Fruit fly (Drosophila melanogaster) whole organism, embryonic: ENCODE data around the gene CG14647.

Experiments used
- Atf-2 ChIP-seq: fragments of 200-800 bp; sonication (Bioruptor generic); optimal IDR thresholded peaks from 2 replicates; lab custom pipeline; 2016; ENCODE audit warnings: missing biosample characterization, missing genetic modification characterization
- CG10431 ChIP-seq: fragments of 200-800 bp; sonication (Bioruptor generic); optimal IDR thresholded peaks from 3 replicates; lab custom pipeline; 2018; ENCODE audit warnings: missing biosample characterization, mild to moderate bottlenecking, missing genetic modification characterization
- CG12744 ChIP-seq: fragments of 200-800 bp; sonication (Bioruptor generic); optimal IDR thresholded peaks from 2 replicates; lab custom pipeline; 2016; ENCODE audit warnings: missing biosample characterization, missing genetic modification characterization
- CG13894 ChIP-seq: fragments of 200-800 bp; sonication (Bioruptor generic); optimal IDR thresholded peaks from 3 replicates; lab custom pipeline; 2018; ENCODE audit warnings: missing biosample characterization, mild to moderate bottlenecking, missing genetic modification characterization, moderate library complexity
- CG15073 ChIP-seq: fragments of 200-800 bp; sonication (Bioruptor generic); optimal IDR thresholded peaks from 2 replicates; lab custom pipeline; 2016; ENCODE audit warnings: missing biosample characterization, missing genetic modification characterization
- CG1603 ChIP-seq: fragments of 200-800 bp; sonication (Bioruptor generic); optimal IDR thresholded peaks from 2 replicates; lab custom pipeline; 2019; ENCODE audit warnings: missing biosample characterization, mild to moderate bottlenecking, missing genetic modification characterization, moderate library complexity
- CG17612 ChIP-seq: fragments of 200-800 bp; sonication (Bioruptor generic); IDR thresholded peaks from 2 replicates; pipeline ENCODE4 v1.3.6; 2022; ENCODE audit warnings: missing biosample characterization, missing genetic modification characterization
- CG18619 ChIP-seq: fragments of 200-800 bp; sonication (Bioruptor generic); optimal IDR thresholded peaks from 3 replicates; lab custom pipeline; 2017; ENCODE audit warnings: missing biosample characterization, mild to moderate bottlenecking, missing genetic modification characterization
- CG2199 ChIP-seq: fragments of 200-800 bp; sonication (Bioruptor generic); IDR thresholded peaks from 3 replicates; pipeline ENCODE4 v1.3.6; 2022; ENCODE audit warnings: missing biosample characterization, missing genetic modification characterization
- CG31441 ChIP-seq: fragments of 200-800 bp; sonication (Bioruptor generic); IDR thresholded peaks from 2 replicates; pipeline ENCODE4 v1.3.6; 2022; ENCODE audit warnings: missing biosample characterization, missing genetic modification characterization
- CG33213 ChIP-seq: fragments of 200-800 bp; sonication (Bioruptor generic); optimal IDR thresholded peaks from 3 replicates; lab custom pipeline; 2016; ENCODE audit warnings: missing biosample characterization, missing genetic modification characterization
- CG42726 ChIP-seq: fragments of 200-800 bp; sonication (Bioruptor generic); IDR thresholded peaks from 2 replicates; pipeline ENCODE4 v1.3.6; 2022; ENCODE audit warnings: missing biosample characterization, missing genetic modification characterization; ENCODE audit not compliant: partially characterized antibody
- CG4854 ChIP-seq: fragments of 200-800 bp; sonication (Bioruptor generic); optimal IDR thresholded peaks from 2 replicates; lab custom pipeline; 2016; ENCODE audit warnings: missing biosample characterization, missing genetic modification characterization, inconsistent platforms
- CG6254 ChIP-seq: fragments of 200-800 bp; sonication (Bioruptor generic); optimal IDR thresholded peaks from 3 replicates; lab custom pipeline; 2017; ENCODE audit warnings: mild to moderate bottlenecking, missing biosample characterization, missing genetic modification reagents, missing genetic modification characterization
- CG9215 ChIP-seq: fragments of 200-800 bp; sonication (Bioruptor generic); IDR thresholded peaks from 2 replicates; pipeline ENCODE4 v1.3.6; 2022; ENCODE audit warnings: missing biosample characterization, missing genetic modification characterization
- CG9437 ChIP-seq: fragments of 200-800 bp; sonication (Bioruptor generic); optimal IDR thresholded peaks from 2 replicates; lab custom pipeline; 2018; ENCODE audit warnings: missing biosample characterization, mild to moderate bottlenecking, missing genetic modification characterization
- CG9727 ChIP-seq: fragments of 200-800 bp; sonication (Bioruptor generic); optimal IDR thresholded peaks from 3 replicates; lab custom pipeline; 2017; ENCODE audit warnings: missing biosample characterization, mild to moderate bottlenecking, missing genetic modification characterization
- CG9932 ChIP-seq: fragments of 200-800 bp; sonication (Bioruptor generic); IDR thresholded peaks from 2 replicates; pipeline ENCODE4 v1.3.6; 2022; ENCODE audit warnings: missing biosample characterization, missing genetic modification characterization
- Camta ChIP-seq: fragments of 200-800 bp; sonication (Bioruptor generic); optimal IDR thresholded peaks from 2 replicates; lab custom pipeline; 2016; ENCODE audit warnings: missing biosample characterization, missing genetic modification characterization
- CrebB ChIP-seq: fragments of 200-800 bp; sonication (Bioruptor generic); optimal IDR thresholded peaks from 3 replicates; lab custom pipeline; 2018; ENCODE audit warnings: missing biosample characterization, mild to moderate bottlenecking, missing genetic modification characterization
- Ets97D ChIP-seq: fragments of 200-800 bp; sonication (Bioruptor generic); optimal IDR thresholded peaks from 3 replicates; lab custom pipeline; 2016; ENCODE audit warnings: missing biosample characterization, missing genetic modification characterization
- Hr78 ChIP-seq, 2 experiments: fragments of 200-800 bp in 1 of 2; fragments of >200 bp in 1 of 2; sonication (Bioruptor generic) in 1 of 2; optimal IDR thresholded peaks; 2 replicates each; lab custom pipeline; 2017 to 2019; ENCODE audit warnings: missing biosample characterization in 2 of 2, missing genetic modification characterization in 2 of 2, mild to moderate bottlenecking in 1 of 2, moderate library complexity in 1 of 2
- Lhr ChIP-seq: fragments of 200-800 bp; sonication (Bioruptor generic); optimal IDR thresholded peaks from 3 replicates; lab custom pipeline; 2017; ENCODE audit warnings: mild to moderate bottlenecking, missing biosample characterization, missing genetic modification reagents, missing genetic modification characterization
- NC2β ChIP-seq: fragments of 200-800 bp; sonication (Bioruptor generic); optimal IDR thresholded peaks from 2 replicates; lab custom pipeline; 2016; ENCODE audit warnings: missing biosample characterization, missing genetic modification characterization
- NFAT ChIP-seq: fragments of 200-800 bp; sonication (Bioruptor generic); IDR thresholded peaks from 2 replicates; pipeline ENCODE4 v1.3.6; 2022; ENCODE audit warnings: missing biosample characterization, missing genetic modification characterization
- Neu2 ChIP-seq: fragments of 200-800 bp; sonication (Bioruptor generic); optimal IDR thresholded peaks from 3 replicates; lab custom pipeline; 2016; ENCODE audit warnings: missing biosample characterization, missing genetic modification characterization, borderline replicate concordance
- Oli ChIP-seq: fragments of 200-800 bp; sonication (Bioruptor generic); optimal IDR thresholded peaks from 2 replicates; lab custom pipeline; 2018; ENCODE audit warnings: missing biosample characterization, mild to moderate bottlenecking, missing genetic modification characterization, moderate library complexity
- Optix ChIP-seq: fragments of 200-800 bp; sonication (Bioruptor generic); IDR thresholded peaks from 3 replicates; pipeline ENCODE4 v1.3.6; 2022; ENCODE audit warnings: missing biosample characterization, missing genetic modification characterization
- Sry-β ChIP-seq: fragments of 200-800 bp; sonication (Bioruptor generic); optimal IDR thresholded peaks from 2 replicates; lab custom pipeline; 2018; ENCODE audit warnings: missing biosample characterization, mild to moderate bottlenecking, missing genetic modification characterization, moderate library complexity
- Stat92E ChIP-seq, 3 experiments: fragments of >200 bp in 2 of 3; fragments of 200-800 bp in 1 of 3; sonication (Bioruptor generic) in 1 of 3; optimal IDR thresholded peaks; 2 replicates each; lab custom pipeline; 2017 to 2019; ENCODE audit warnings: missing biosample characterization in 3 of 3, missing genetic modification characterization in 3 of 3, mild to moderate bottlenecking in 1 of 3, moderate library complexity in 1 of 3
- amos ChIP-seq: fragments of 200-800 bp; sonication (Bioruptor generic); IDR thresholded peaks from 2 replicates; pipeline ENCODE4 v1.3.6; 2022; ENCODE audit warnings: missing biosample characterization, missing genetic modification characterization; ENCODE audit not compliant: partially characterized antibody
- corto ChIP-seq: fragments of 200-800 bp; sonication (Bioruptor generic); optimal IDR thresholded peaks from 2 replicates; lab custom pipeline; 2016; ENCODE audit warnings: missing biosample characterization, mild to moderate bottlenecking, missing genetic modification characterization, moderate library complexity
- crp ChIP-seq, 2 experiments: fragments of 200-800 bp; sonication (Bioruptor generic); optimal IDR thresholded peaks; 2 replicates in 1 of 2; 3 replicates in 1 of 2; lab custom pipeline; 2017; ENCODE audit warnings: missing biosample characterization in 2 of 2, missing genetic modification characterization in 2 of 2, mild to moderate bottlenecking in 1 of 2, moderate library complexity in 1 of 2
- da ChIP-seq: fragments of 200-800 bp; sonication (Bioruptor generic); optimal IDR thresholded peaks from 2 replicates; lab custom pipeline; 2016; ENCODE audit warnings: missing biosample characterization, missing genetic modification characterization
- dysf ChIP-seq: fragments of 200-800 bp; sonication (Bioruptor generic); IDR thresholded peaks from 3 replicates; pipeline ENCODE4 v1.3.6; 2022; ENCODE audit warnings: missing biosample characterization, missing genetic modification characterization
- gcm ChIP-seq: fragments of 200-800 bp; sonication (Bioruptor generic); optimal IDR thresholded peaks from 2 replicates; lab custom pipeline; 2019; ENCODE audit warnings: missing biosample characterization, mild to moderate bottlenecking, missing genetic modification characterization, moderate library complexity
- hbn ChIP-seq: fragments of 200-800 bp; sonication (Bioruptor generic); IDR thresholded peaks from 2 replicates; pipeline ENCODE4 v1.3.6; 2022; ENCODE audit warnings: missing biosample characterization, missing genetic modification characterization; ENCODE audit not compliant: partially characterized antibody
- inv ChIP-seq: fragments of 200-800 bp; sonication (Bioruptor generic); IDR thresholded peaks from 2 replicates; pipeline ENCODE4 v1.3.6; 2022; ENCODE audit warnings: missing biosample characterization, missing genetic modification characterization; ENCODE audit not compliant: partially characterized antibody
- prd ChIP-seq, 3 experiments: fragments of >200 bp in 2 of 3; fragments of 200-800 bp in 1 of 3; sonication (Bioruptor generic) in 1 of 3; optimal IDR thresholded peaks in 2 of 3; IDR thresholded peaks in 1 of 3; 2 replicates in 2 of 3; 3 replicates in 1 of 3; pipeline versions ENCODE4 v1.3.6 to Lab custom; 2017 to 2022; ENCODE audit warnings: missing biosample characterization in 1 of 3, missing genetic modification characterization in 1 of 3
- pros ChIP-seq: fragments of 200-800 bp; sonication (Bioruptor generic); optimal IDR thresholded peaks from 3 replicates; lab custom pipeline; 2019; ENCODE audit warnings: missing biosample characterization, mild to moderate bottlenecking, missing genetic modification characterization, moderate library complexity
- salm ChIP-seq: fragments of 200-800 bp; sonication (Bioruptor generic); optimal IDR thresholded peaks from 2 replicates; lab custom pipeline; 2018; ENCODE audit warnings: missing biosample characterization, mild to moderate bottlenecking, missing genetic modification characterization
- stwl ChIP-seq: fragments of 200-800 bp; sonication (Bioruptor generic); optimal IDR thresholded peaks from 3 replicates; lab custom pipeline; 2018; ENCODE audit warnings: missing biosample characterization, mild to moderate bottlenecking, missing genetic modification characterization, moderate library complexity
- tll ChIP-seq, 2 experiments: fragments of 200-800 bp in 1 of 2; fragments of >200 bp in 1 of 2; sonication (Bioruptor generic) in 1 of 2; optimal IDR thresholded peaks; 2 replicates each; lab custom pipeline; 2017 to 2019; ENCODE audit warnings: missing biosample characterization in 2 of 2, missing genetic modification characterization in 2 of 2, mild to moderate bottlenecking in 1 of 2, moderate library complexity in 1 of 2
- tna ChIP-seq: fragments of 200-800 bp; sonication (Bioruptor generic); IDR thresholded peaks from 2 replicates; pipeline ENCODE4 v1.3.6; 2022; ENCODE audit warnings: missing biosample characterization, missing genetic modification characterization; ENCODE audit not compliant: partially characterized antibody
- trh ChIP-seq: fragments of 200-800 bp; sonication (Bioruptor generic); optimal IDR thresholded peaks from 2 replicates; lab custom pipeline; 2016; ENCODE audit warnings: missing biosample characterization, missing genetic modification characterization
- vvl ChIP-seq: fragments of 200-800 bp; sonication (Bioruptor generic); IDR thresholded peaks from 2 replicates; pipeline ENCODE4 v1.3.6; 2022; ENCODE audit warnings: missing biosample characterization, missing genetic modification characterization
- zfh1 ChIP-seq: fragments of 200-800 bp; sonication (Bioruptor generic); IDR thresholded peaks from 3 replicates; pipeline ENCODE4 v1.3.6; 2022; ENCODE audit warnings: missing biosample characterization, missing genetic modification characterization

Gene CG14647

DNA sequence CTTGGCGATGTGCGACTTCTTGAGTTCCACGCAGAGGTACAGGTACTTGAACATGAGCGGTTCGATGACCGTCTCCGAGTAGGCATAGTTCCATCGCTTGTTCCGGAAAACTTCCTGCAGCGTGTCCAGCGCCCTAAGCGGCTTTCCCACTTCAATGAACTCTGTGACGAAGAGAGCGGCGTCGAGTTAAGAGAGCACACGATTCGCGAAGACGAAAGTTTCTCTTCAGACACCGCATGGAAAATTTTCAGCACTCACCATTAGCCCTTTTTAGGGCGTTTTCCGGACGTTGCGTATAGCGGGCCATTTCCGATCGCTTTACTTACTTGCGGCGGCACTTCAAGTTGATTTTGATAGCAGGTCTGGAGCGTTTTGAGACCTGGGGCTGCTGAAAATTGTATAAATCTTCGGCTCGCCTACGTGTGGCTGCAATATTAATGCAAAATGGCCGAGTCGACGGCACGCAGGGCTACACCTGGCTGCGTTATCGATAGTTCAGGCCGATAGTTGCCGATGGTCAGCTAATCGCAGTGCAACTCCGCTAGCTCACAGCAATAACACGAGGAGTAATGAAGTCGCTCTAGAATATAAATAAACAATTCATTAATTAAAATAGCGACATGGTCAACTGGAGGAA lies 33.2 kb downstream of the CG14647 start, which contains the start of the genes eIF3a and CG1074 (continued):
- TF ChIP-seq Atf-2 (GFP tag; lab: Kevin White, UChicago) (peak; percentile 49), amos (GFP tag; lab: Robert Waterston, UW) (peak; percentile 98), inv (GFP tag; lab: Robert Waterston, UW) (peak; percentile 96), Camta (GFP tag; lab: Kevin White, UChicago) (peak; percentile 55), pros (GFP tag; lab: Kevin White, UChicago) (peak; percentile 16), stwl (tag; lab: Kevin White, UChicago) (peak; percentile 87), Lhr (GFP tag; lab: Kevin White, UChicago) (peak; percentile 68), CG9437 (GFP tag; lab: Kevin White, UChicago) (peak; percentile 53), Stat92E (GFP tag; optimal IDR thresholded peaks at IDR 0.05; lab: Kevin White, UChicago) (peak in 1 of 3 experiments; percentile 56), Sry-β (GFP tag; lab: Kevin White, UChicago) (peak; percentile 38), zfh1 (peak; percentile 74; the same call in 2 of the 3 replicates), CG31441 (GFP tag; lab: Robert Waterston, UW) (no peak; the same call in 1 of the 2 replicates), gcm (GFP tag; lab: Kevin White, UChicago) (peak; percentile 47), CG42726 (GFP tag; lab: Robert Waterston, UW) (peak; percentile 98), tna (GFP tag; lab: Robert Waterston, UW) (peak; percentile 94), prd (optimal IDR thresholded peaks at IDR 0.05; lab: Kevin White, UChicago) (no peak), prd (GFP tag; IDR thresholded peaks at IDR 0.05; lab: Robert Waterston, UW) (peak; percentile 41; the same call in 2 of the 3 replicates), CG9727 (GFP tag; lab: Kevin White, UChicago) (peak; percentile 78), Ets97D (peak; percentile 97), trh (peak; percentile 25), vvl (GFP tag; lab: Robert Waterston, UW) (peak; percentile 85), corto (GFP tag; lab: Kevin White, UChicago) (no peak), dysf (GFP tag; lab: Robert Waterston, UW) (peak; percentile 40; the same call in 1 of the 3 replicates), NFAT (GFP tag; lab: Robert Waterston, UW) (peak; percentile 94), CG10431 (GFP tag; lab: Kevin White, UChicago) (peak; percentile 67), CG2199 (GFP tag; lab: Robert Waterston, UW) (peak; percentile 69; the same call in 1 of the 3 replicates), CG13894 (peak; percentile 82), Optix (GFP tag; lab: Robert Waterston, UW) (peak; percentile 60; the same call in 2 of the 3 replicates), CG12744 (GFP tag; lab: Kevin White, UChicago) (peak; percentile 54), salm (tag; lab: Kevin White, UChicago) (peak; percentile 8), CG18619 (GFP tag; lab: Kevin White, UChicago) (peak; percentile 70), NC2β (GFP tag; lab: Kevin White, UChicago) (peak; percentile 70), da (GFP tag; lab: Kevin White, UChicago) (peak; percentile 67), Hr78 (GFP tag; optimal IDR thresholded peaks at IDR 0.05; lab: Kevin White, UChicago) (no peak), CG4854 (GFP tag; lab: Kevin White, UChicago) (peak; percentile 55), crp (GFP tag; optimal IDR thresholded peaks at IDR 0.05; lab: Kevin White, UChicago) (peak in 1 of 2 experiments; percentile 59), CG33213 (GFP tag; lab: Kevin White, UChicago) (peak; percentile 78), CG9215 (GFP tag; lab: Robert Waterston, UW) (no peak), hbn (GFP tag; lab: Robert Waterston, UW) (peak; percentile 91), Neu2 (peak; percentile 62), CG17612 (GFP tag; lab: Robert Waterston, UW) (no peak), CG1603 (peak; percentile 91), CG15073 (GFP tag; lab: Kevin White, UChicago) (no peak), CG9932 (peak; percentile 84), CrebB (tag; lab: Kevin White, UChicago) (peak; percentile 70), CG6254 (GFP tag; lab: Kevin White, UChicago) (no peak), tll (GFP tag; optimal IDR thresholded peaks at IDR 0.05; lab: Kevin White, UChicago) (peak in 1 of 2 experiments; percentile 68), Oli (tag; lab: Kevin White, UChicago) (no peak)
